Worm (Caenorhabditis elegans): ENCODE results near the gene T08G2.2.
A peak's percentile ranks its signal among the peaks of the same experiment; 100 is the strongest.

Gene T08G2.2

DNA sequence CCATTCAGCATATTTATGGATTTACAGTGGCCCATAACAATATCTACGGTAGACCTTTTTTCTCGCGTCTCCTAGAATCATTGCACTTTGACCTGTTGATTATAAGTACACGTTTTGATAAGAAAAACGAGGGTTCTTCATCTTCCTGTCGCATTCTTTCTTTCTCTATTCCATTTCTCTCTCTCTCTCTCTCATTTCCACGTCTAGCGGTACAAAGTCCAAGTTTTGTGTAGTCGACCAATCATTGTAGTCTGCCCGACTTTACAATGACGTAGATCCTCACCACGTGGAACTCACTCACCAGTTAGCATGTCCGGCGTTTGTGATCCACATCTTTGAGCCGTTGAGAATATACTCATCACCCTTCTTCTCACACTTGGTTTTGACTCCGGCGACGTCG is 7.0 kb upstream of the T08G2.2 start:
- TF ChIP-seq elt-2 (tag; optimal IDR thresholded peaks at IDR 0.05) (peak; percentile 67), R02D3.7 (tag; optimal IDR thresholded peaks at IDR 0.05) (no peak), nfya-1 (tag; optimal IDR thresholded peaks at IDR 0.05; ENCODE audit: insufficient read depth) (peak; percentile 91), mdl-1 (tag; optimal IDR thresholded peaks at IDR 0.05) (peak; percentile 39), pqm-1 (tag; optimal IDR thresholded peaks at IDR 0.05) (peak; percentile 52), pha-4 (tag; optimal IDR thresholded peaks at IDR 0.05) (no peak), elt-3 (tag; optimal IDR thresholded peaks at IDR 0.05) (peak in 2 of 3 experiments; percentile 12 to 61), aly-2 (tag; optimal IDR thresholded peaks at IDR 0.05) (no peak), fkh-10 (GFP tag; optimal IDR thresholded peaks at IDR 0.05) (no peak), fkh-2 (tag; optimal IDR thresholded peaks at IDR 0.05) (no peak), mml-1 (tag; optimal IDR thresholded peaks at IDR 0.05) (no peak), nhr-11 (tag; optimal IDR thresholded peaks at IDR 0.05) (peak; percentile 36), jun-1 (tag; optimal IDR thresholded peaks at IDR 0.05) (peak; percentile 51), nhr-43 (tag; optimal IDR thresholded peaks at IDR 0.05; ENCODE audit: poor library complexity, severe bottlenecking) (peak; percentile 46), nhr-23 (tag; optimal IDR thresholded peaks at IDR 0.05) (peak; percentile 54), ZK546.5 (tag; optimal IDR thresholded peaks at IDR 0.05) (no peak), hmg-11 (tag; optimal IDR thresholded peaks at IDR 0.05) (no peak), fos-1 (tag; optimal IDR thresholded peaks at IDR 0.05) (no peak), zag-1 (tag; optimal IDR thresholded peaks at IDR 0.05) (no peak), nhr-25 (tag; optimal IDR thresholded peaks at IDR 0.05) (peak; percentile 17)

ce11 chrX:17215753-17216152 is 6.6 kb upstream of the T08G2.2 start:
- TF ChIP-seq daf-12 (tag; optimal IDR thresholded peaks at IDR 0.05) (no peak), pha-4 (tag; optimal IDR thresholded peaks at IDR 0.05) (no peak), nhr-76 (tag; optimal IDR thresholded peaks at IDR 0.05) (no peak), nhr-12 (tag; optimal IDR thresholded peaks at IDR 0.05) (no peak), lsy-12 (tag; optimal IDR thresholded peaks at IDR 0.05) (no peak), zag-1 (tag; optimal IDR thresholded peaks at IDR 0.05) (no peak), elt-2 (tag; optimal IDR thresholded peaks at IDR 0.05) (no peak), ceh-9 (tag; optimal IDR thresholded peaks at IDR 0.05) (no peak), egl-5 (tag; optimal IDR thresholded peaks at IDR 0.05) (no peak), pqm-1 (tag; optimal IDR thresholded peaks at IDR 0.05) (no peak)

DNA sequence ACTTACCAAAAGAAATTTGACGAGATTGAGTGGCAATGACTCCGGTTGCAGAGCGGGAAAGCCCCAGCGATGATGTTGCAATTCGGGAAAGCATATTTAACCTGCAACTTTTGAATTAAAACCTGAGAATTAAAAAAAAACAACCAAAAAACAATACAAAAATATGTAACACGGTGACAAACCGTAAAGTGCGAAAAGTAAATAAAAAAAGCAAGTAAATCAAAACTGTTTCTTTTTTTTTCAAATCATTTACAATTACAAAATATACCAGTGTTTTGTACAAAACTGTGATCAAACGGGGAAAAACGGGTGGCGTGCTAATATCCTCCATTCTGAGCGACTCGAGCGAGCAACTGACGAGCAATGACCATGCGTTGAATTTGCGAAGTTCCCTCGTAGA is 5.6 kb upstream of the T08G2.2 start, which contains the start of gene acdh-10:
TSS of gene acdh-10 (minus strand) at position 101 of the 400 bp plus-strand sequence.
- peak; percentile 30 for TF ChIP-seq ama-1 (optimal IDR thresholded peaks at IDR 0.05)
- no peak for TF ChIP-seq nhr-23 (tag; optimal IDR thresholded peaks at IDR 0.05)
- no peak for TF ChIP-seq lin-15B (tag; optimal IDR thresholded peaks at IDR 0.05)
- no peak for TF ChIP-seq snpc-4 (tag; optimal IDR thresholded peaks at IDR 0.05)
- no peak for TF ChIP-seq R02D3.7 (tag; optimal IDR thresholded peaks at IDR 0.05)

DNA sequence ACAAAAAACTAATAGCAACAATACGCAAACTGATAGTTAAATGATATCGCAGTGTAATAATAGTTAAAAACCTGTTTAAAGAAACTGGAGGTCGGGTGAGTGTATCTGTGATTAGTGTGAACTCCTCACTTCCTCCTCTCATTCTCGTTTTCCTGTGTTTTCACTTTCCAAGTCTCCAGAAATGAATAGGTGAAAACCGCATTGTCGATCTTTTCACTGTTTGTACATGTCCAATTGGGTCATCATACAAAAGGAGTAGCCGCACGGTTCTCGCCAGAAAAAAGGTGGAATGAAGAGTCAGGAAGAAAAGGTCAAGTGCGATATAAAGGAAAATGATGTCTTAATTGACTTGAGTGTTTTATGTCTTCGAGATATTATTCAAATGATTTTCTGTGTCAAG is 2.3 kb upstream of the T08G2.2 start:
- no peak for TF ChIP-seq tbx-2 (tag; optimal IDR thresholded peaks at IDR 0.05)
- TF ChIP-seq nhr-23 (tag; optimal IDR thresholded peaks at IDR 0.05): peak; percentile 77
- no peak for TF ChIP-seq mdl-1 (tag; optimal IDR thresholded peaks at IDR 0.05)
- no peak for TF ChIP-seq ztf-4 (tag; optimal IDR thresholded peaks at IDR 0.05)
- TF ChIP-seq ceh-16 (tag; optimal IDR thresholded peaks at IDR 0.05): no peak
- TF ChIP-seq unc-39 (tag; optimal IDR thresholded peaks at IDR 0.05): no peak
- TF ChIP-seq nhr-67 (tag; optimal IDR thresholded peaks at IDR 0.05): no peak
- TF ChIP-seq nhr-237 (tag; optimal IDR thresholded peaks at IDR 0.05): no peak

ce11 chrX:17205853-17206252 is 3.3 kb downstream of the T08G2.2 start:
- TF ChIP-seq unc-39 (tag; optimal IDR thresholded peaks at IDR 0.05): no peak
- peak; percentile 43 for TF ChIP-seq pha-4 (tag; optimal IDR thresholded peaks at IDR 0.05)
- peak; percentile 58 for TF ChIP-seq pqm-1 (tag; optimal IDR thresholded peaks at IDR 0.05)
- no peak for TF ChIP-seq eor-1 (tag; optimal IDR thresholded peaks at IDR 0.05)
- peak; percentile 58 for TF ChIP-seq elt-2 (tag; optimal IDR thresholded peaks at IDR 0.05)
- TF ChIP-seq nhr-28 (tag; optimal IDR thresholded peaks at IDR 0.05): no peak
- no peak for TF ChIP-seq fkh-10 (GFP tag; optimal IDR thresholded peaks at IDR 0.05)
- no peak for TF ChIP-seq daf-12 (tag; optimal IDR thresholded peaks at IDR 0.05)
